Worm (Caenorhabditis elegans) whole organism, early embryonic: ENCODE data around the gene K11H12.11.

Experiments
- B0310.2 ChIP-seq: sonication (generic microtip); optimal IDR thresholded peaks from 2 replicates; lab custom pipeline; 2016; ENCODE audit warnings: mild to moderate bottlenecking, missing genetic modification characterization, missing compliant biosample characterization
- aly-1 ChIP-seq: sonication (generic microtip); optimal IDR thresholded peaks from 2 replicates; lab custom pipeline; 2016; ENCODE audit warnings: missing genetic modification characterization, missing compliant biosample characterization
- ama-1 ChIP-seq: fragments of 150-350 bp; optimal IDR thresholded peaks from 2 replicates; lab custom pipeline; 2014
- ceh-36 ChIP-seq: sonication (generic microtip); optimal IDR thresholded peaks from 2 replicates; lab custom pipeline; 2016; ENCODE audit warnings: missing genetic modification characterization, inconsistent platforms, missing compliant biosample characterization
- ets-7 ChIP-seq: sonication (generic microtip); optimal IDR thresholded peaks from 2 replicates; lab custom pipeline; 2016; ENCODE audit warnings: missing genotype, missing genetic modification characterization, missing compliant biosample characterization
- flt-1 ChIP-seq: fragments of 200-800 bp; sonication (Bioruptor generic); IDR thresholded peaks from 2 replicates; pipeline ENCODE4 v1.3.6; 2022; ENCODE audit warnings: missing genetic modification characterization, missing compliant biosample characterization
- hmbx-1 ChIP-seq: sonication (generic microtip); optimal IDR thresholded peaks from 2 replicates; lab custom pipeline; 2016; ENCODE audit warnings: mild to moderate bottlenecking, missing genetic modification characterization, missing compliant biosample characterization
- hnd-1 ChIP-seq: sonication (generic microtip); optimal IDR thresholded peaks from 2 replicates; lab custom pipeline; 2016; ENCODE audit warnings: missing genetic modification characterization, missing compliant biosample characterization
- sea-1 ChIP-seq: fragments of 200-800 bp; sonication (Bioruptor generic); conservative IDR thresholded peaks from 2 replicates; pipeline ENCODE4 v1.3.6; 2022; ENCODE audit warnings: missing genetic modification characterization, missing compliant biosample characterization
- tbx-37 ChIP-seq: fragments of 200-800 bp; sonication (Bioruptor generic); conservative IDR thresholded peaks from 2 replicates; pipeline ENCODE4 v1.3.6; 2022; ENCODE audit warnings: missing genetic modification reagents, missing genetic modification characterization, missing compliant biosample characterization

DNA sequence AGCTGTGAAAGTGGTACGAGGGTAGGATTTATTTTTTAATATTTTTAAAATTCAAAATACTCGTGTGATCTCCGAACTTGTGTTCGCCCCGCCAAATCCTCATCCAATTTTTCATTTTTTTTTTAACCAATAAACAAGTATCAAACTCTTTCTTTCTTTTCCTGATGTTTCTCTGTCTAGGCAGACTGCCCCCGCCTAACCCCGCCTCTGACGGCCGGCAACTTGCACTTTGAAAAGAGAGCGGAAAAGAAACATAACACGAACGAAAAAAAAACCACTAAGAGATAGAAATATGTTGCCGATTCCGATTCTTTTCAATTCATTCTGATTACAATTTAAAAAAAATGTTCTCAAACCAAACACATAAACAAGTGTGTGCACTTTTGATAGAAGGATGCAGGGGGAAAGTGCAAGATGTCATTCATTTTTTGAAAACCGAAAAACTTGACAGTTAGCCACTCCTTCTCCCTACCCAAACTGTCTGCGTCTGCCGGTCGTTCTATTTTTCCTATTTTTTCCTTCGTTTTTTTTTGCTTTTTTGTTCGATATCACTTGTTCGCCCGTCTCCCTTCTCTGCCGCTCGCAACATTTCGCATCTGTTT, 44.3 kb downstream of the K11H12.11 start:
- TF ChIP-seq ama-1 (no peak), B0310.2 (tag; lab: Kevin White, UChicago) (no peak), hnd-1 (no peak), sea-1 (no peak), hmbx-1 (tag; lab: Kevin White, UChicago) (no peak), ceh-36 (tag; lab: Kevin White, UChicago) (no peak), tbx-37 (GFP tag; lab: Robert Waterston, UW) (no peak), ets-7 (tag; lab: Kevin White, UChicago) (no peak), flt-1 (no peak), aly-1 (tag; lab: Kevin White, UChicago) (no peak)
